Worm (Caenorhabditis elegans): Measurements from ENCODE around the gene C16A11.10.
A peak's percentile ranks its signal among the peaks of the same experiment; 100 is the strongest.

C16A11.10 gene

DNA sequence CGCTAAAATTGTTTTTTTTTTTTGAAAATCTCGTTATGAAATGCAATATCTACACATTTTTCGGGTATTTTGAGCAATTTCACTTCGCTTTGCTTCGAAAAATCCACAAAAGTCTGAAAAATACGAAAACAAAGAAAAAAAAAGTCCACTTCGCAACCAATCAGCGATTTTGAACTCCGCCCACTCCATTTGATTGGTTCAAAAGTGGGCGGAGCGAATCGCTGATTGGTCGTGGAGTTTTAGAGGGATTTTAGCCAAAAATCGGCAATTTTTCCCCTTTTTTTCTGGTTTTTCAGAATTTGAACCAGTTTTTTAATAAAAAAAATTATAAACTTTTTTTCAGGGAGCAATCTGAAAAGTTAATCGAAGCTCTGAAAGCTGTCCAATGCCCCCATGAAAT lies 7.8 kb downstream of the C16A11.10 start:
- no peak for TF ChIP-seq aha-1 (tag; optimal IDR thresholded peaks at IDR 0.05)
- TF ChIP-seq blmp-1 (tag; optimal IDR thresholded peaks at IDR 0.05) = no peak
- no peak for TF ChIP-seq elt-2 (tag; optimal IDR thresholded peaks at IDR 0.05)
- TF ChIP-seq efl-1 (optimal IDR thresholded peaks at IDR 0.05) = no peak
- TF ChIP-seq efl-1 (GFP tag; optimal IDR thresholded peaks at IDR 0.05 in 1 of 2) = peak in 1 of 2 experiments; percentile 21
- no peak for TF ChIP-seq swsn-7 (tag; optimal IDR thresholded peaks at IDR 0.05)
- no peak for TF ChIP-seq ceh-90 (tag; optimal IDR thresholded peaks at IDR 0.05)
- no peak for TF ChIP-seq mab-9 (GFP tag; IDR thresholded peaks at IDR 0.05)
- TF ChIP-seq mef-2 (tag; optimal IDR thresholded peaks at IDR 0.05) = no peak
- TF ChIP-seq nhr-85 (tag) = no peak

DNA sequence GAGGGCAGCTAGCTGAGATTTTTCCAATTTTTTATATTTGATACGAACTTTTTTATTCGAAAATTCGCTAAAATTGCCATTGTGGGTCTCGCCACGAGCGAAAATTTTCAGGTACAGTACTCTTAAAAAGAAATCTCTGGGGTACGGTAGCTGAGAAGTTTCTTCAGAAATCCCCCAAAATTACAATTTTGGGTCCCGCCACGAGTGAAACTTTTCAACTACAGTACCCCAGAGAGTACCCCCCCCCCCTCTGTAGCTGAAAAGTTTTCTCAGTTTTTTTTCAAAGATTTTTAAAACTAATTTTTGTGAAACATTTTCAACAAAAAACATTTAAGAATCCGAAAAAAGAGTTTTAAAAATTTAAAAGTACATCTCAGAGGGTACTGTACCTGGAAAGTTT lies 13.8 kb downstream of the C16A11.10 start:
- TF ChIP-seq nhr-71 (tag; optimal IDR thresholded peaks at IDR 0.05) = no peak
- TF ChIP-seq unc-62 (GFP tag; optimal IDR thresholded peaks at IDR 0.05) = no peak
- no peak for TF ChIP-seq hpl-2 (GFP tag; optimal IDR thresholded peaks at IDR 0.05)
- TF ChIP-seq alr-1 (tag; optimal IDR thresholded peaks at IDR 0.05; ENCODE audit: borderline replicate concordance) = no peak

ce11 chrII:4246897-4247296 lies 15.7 kb downstream of the C16A11.10 start, which contains the start of gene gpa-11:
gpa-11 (plus strand) TSS chrII:4247197.
- no peak for TF ChIP-seq rnt-1 (tag; optimal IDR thresholded peaks at IDR 0.05)
- no peak for TF ChIP-seq lir-3 (tag; optimal IDR thresholded peaks at IDR 0.05; ENCODE audit: poor library complexity)
- no peak for TF ChIP-seq fkh-4 (tag; optimal IDR thresholded peaks at IDR 0.05; ENCODE audit: borderline replicate concordance)
- no peak for TF ChIP-seq mep-1 (tag; optimal IDR thresholded peaks at IDR 0.05)
- TF ChIP-seq mdl-1 (tag; optimal IDR thresholded peaks at IDR 0.05) = no peak
- no peak for TF ChIP-seq skn-1 (tag; optimal IDR thresholded peaks at IDR 0.05)
- no peak for TF ChIP-seq mab-9 (GFP tag; IDR thresholded peaks at IDR 0.05)
- TF ChIP-seq tlp-1 (tag; optimal IDR thresholded peaks at IDR 0.05) = no peak
- TF ChIP-seq efl-3 (GFP tag; optimal IDR thresholded peaks at IDR 0.05) = no peak
- TF ChIP-seq aly-2 (tag; optimal IDR thresholded peaks at IDR 0.05) = no peak
- no peak for TF ChIP-seq nhr-237 (tag; optimal IDR thresholded peaks at IDR 0.05)
- TF ChIP-seq fkh-8 (tag; optimal IDR thresholded peaks at IDR 0.05) = no peak
- no peak for TF ChIP-seq snpc-4 (tag; optimal IDR thresholded peaks at IDR 0.05)
- TF ChIP-seq ztf-11 (tag; optimal IDR thresholded peaks at IDR 0.05) = no peak
- no peak for TF ChIP-seq egl-27 (tag; optimal IDR thresholded peaks at IDR 0.05)
- no peak for TF ChIP-seq ceh-90 (tag; optimal IDR thresholded peaks at IDR 0.05)

- TF ChIP-seq ztf-4 (tag; optimal IDR thresholded peaks at IDR 0.05) = no peak
- no peak for TF ChIP-seq mab-9 (GFP tag; IDR thresholded peaks at IDR 0.05)
- no peak for TF ChIP-seq xbp-1 (tag; optimal IDR thresholded peaks at IDR 0.05)
- no peak for TF ChIP-seq nhr-84 (tag; optimal IDR thresholded peaks at IDR 0.05)
- TF ChIP-seq fos-1 (tag; optimal IDR thresholded peaks at IDR 0.05) = no peak
- no peak for TF ChIP-seq vab-15 (tag; optimal IDR thresholded peaks at IDR 0.05)
- TF ChIP-seq aha-1 (tag; optimal IDR thresholded peaks at IDR 0.05) = no peak
- TF ChIP-seq nhr-19 (GFP tag; conservative IDR thresholded peaks at IDR 0.05) = no peak
- TF ChIP-seq efl-3 (GFP tag; optimal IDR thresholded peaks at IDR 0.05) = no peak
- no peak for TF ChIP-seq hlh-4 (tag; optimal IDR thresholded peaks at IDR 0.05)
- TF ChIP-seq rnt-1 (tag; optimal IDR thresholded peaks at IDR 0.05) = no peak
- TF ChIP-seq dsc-1 (tag; optimal IDR thresholded peaks at IDR 0.05) = no peak
Observed at ce11 chrII:4256541-4257001, 25.4 kb downstream of the C16A11.10 start, which contains the start of gene C16A11.7. C16A11.7 (minus strand) TSS chrII:4256951.

- no peak for TF ChIP-seq tlp-1 (tag; optimal IDR thresholded peaks at IDR 0.05)
- TF ChIP-seq lir-3 (tag; optimal IDR thresholded peaks at IDR 0.05; ENCODE audit: poor library complexity) = no peak
- TF ChIP-seq zag-1 (tag; optimal IDR thresholded peaks at IDR 0.05) = no peak
- no peak for TF ChIP-seq fkh-8 (tag; optimal IDR thresholded peaks at IDR 0.05)
- no peak for TF ChIP-seq sup-37 (GFP tag; optimal IDR thresholded peaks at IDR 0.05)
- TF ChIP-seq efl-1 (optimal IDR thresholded peaks at IDR 0.05) = no peak
- no peak for TF ChIP-seq efl-1 (GFP tag; optimal IDR thresholded peaks at IDR 0.05 in 1 of 2)
- TF ChIP-seq mep-1 (tag; optimal IDR thresholded peaks at IDR 0.05) = no peak
- TF ChIP-seq aha-1 (tag; optimal IDR thresholded peaks at IDR 0.05) = no peak
- TF ChIP-seq sox-4 (tag; optimal IDR thresholded peaks at IDR 0.05) = no peak
- no peak for TF ChIP-seq unc-130 (tag; optimal IDR thresholded peaks at IDR 0.05)
Observed at ce11 chrII:4258683-4259082, 27.5 kb downstream of the C16A11.10 start, which contains the start of gene clec-135. clec-135 (minus strand) TSS chrII:4258783.

Data from whole organism, L1 larva.